Worm (Caenorhabditis elegans) whole organism, L1 larva: ENCODE results near the gene sip-1.

Experiments used
- aha-1 ChIP-seq: fragments of 150-350 bp; optimal IDR thresholded peaks from 2 replicates; lab custom pipeline; 2014; ENCODE audit warnings: missing biosample characterization, missing genetic modification characterization
- ceh-82 ChIP-seq, 3 experiments: fragments of 150-350 bp in 1 of 3; sonication (generic microtip) in 2 of 3; optimal IDR thresholded peaks; 2 replicates each; lab custom pipeline; 2014 to 2017; ENCODE audit warnings: missing biosample characterization in 3 of 3, missing genetic modification characterization in 3 of 3
- egl-27 ChIP-seq, 2 experiments: fragments of 150-350 bp in 1 of 2; sonication (generic microtip); optimal IDR thresholded peaks; 3 replicates each; lab custom pipeline; 2017 to 2018; ENCODE audit warnings: missing biosample characterization in 2 of 2, missing genetic modification characterization in 2 of 2, missing genetic modification reagents in 2 of 2
- fos-1 ChIP-seq: fragments of 150-350 bp; optimal IDR thresholded peaks from 2 replicates; lab custom pipeline; 2014; ENCODE audit warnings: missing biosample characterization, missing genetic modification characterization
- lin-15B ChIP-seq: fragments of 150-350 bp; sonication (generic microtip); optimal IDR thresholded peaks from 3 replicates; lab custom pipeline; 2014; ENCODE audit warnings: missing biosample characterization, missing genetic modification characterization
- lin-39 ChIP-seq: fragments of 150-350 bp; optimal IDR thresholded peaks from 2 replicates; lab custom pipeline; 2014; ENCODE audit warnings: missing biosample characterization, missing genetic modification reagents, missing genetic modification characterization
- lir-3 ChIP-seq: sonication (generic microtip); optimal IDR thresholded peaks from 2 replicates; lab custom pipeline; 2016; ENCODE audit warnings: mild to moderate bottlenecking, missing genetic modification characterization, moderate library complexity, missing compliant biosample characterization; ENCODE audit not compliant: poor library complexity
- lsy-2 ChIP-seq, 2 experiments: fragments of 150-350 bp; optimal IDR thresholded peaks; 2 replicates each; lab custom pipeline; 2014; ENCODE audit warnings: missing biosample characterization in 2 of 2, missing genetic modification characterization in 2 of 2
- mep-1 ChIP-seq: fragments of 150-350 bp; optimal IDR thresholded peaks from 2 replicates; lab custom pipeline; 2014; ENCODE audit warnings: missing biosample characterization, missing genetic modification characterization
- nhr-11 ChIP-seq: fragments of 150-350 bp; optimal IDR thresholded peaks from 2 replicates; lab custom pipeline; 2014; ENCODE audit warnings: missing biosample characterization, missing genetic modification characterization
- pqm-1 ChIP-seq: sonication (generic microtip); optimal IDR thresholded peaks from 3 replicates; lab custom pipeline; 2017; ENCODE audit warnings: missing biosample characterization, missing genetic modification characterization
- unc-130 ChIP-seq: fragments of 150-350 bp; optimal IDR thresholded peaks from 2 replicates; lab custom pipeline; 2017; ENCODE audit warnings: missing biosample characterization, missing genetic modification characterization, inconsistent platforms
- unc-62 ChIP-seq: fragments of 150-350 bp; optimal IDR thresholded peaks from 2 replicates; lab custom pipeline; 2014; ENCODE audit warnings: missing biosample characterization, missing genetic modification reagents, missing genetic modification characterization
- zag-1 ChIP-seq: fragments of 150-350 bp; optimal IDR thresholded peaks from 2 replicates; lab custom pipeline; 2014; ENCODE audit warnings: missing biosample characterization, missing genetic modification characterization

DNA sequence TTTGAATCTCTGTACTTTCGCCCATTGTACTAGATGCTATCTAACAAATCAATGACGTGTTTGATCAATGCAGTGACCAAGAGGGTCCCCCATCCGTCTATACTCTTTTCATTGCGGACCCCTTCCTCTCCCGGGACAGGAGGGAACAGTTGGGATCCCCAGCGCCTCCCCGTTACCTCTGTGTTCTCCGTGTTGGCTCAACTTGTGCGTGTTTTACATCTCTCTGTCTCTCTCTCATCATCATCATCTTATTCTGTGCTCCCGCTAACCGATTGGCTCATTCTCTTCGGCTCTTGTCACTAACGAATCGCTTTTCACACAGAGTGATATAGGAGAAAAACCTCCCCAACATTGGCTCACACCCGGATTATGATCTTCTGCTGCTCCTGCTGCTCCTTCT lies 13.9 kb upstream of the sip-1 start, which contains the start of gene unc-49:
- TF ChIP-seq zag-1 (tag; lab: Kevin White, UChicago), result no peak
- TF ChIP-seq fos-1 (tag; lab: Kevin White, UChicago), result no peak
- TF ChIP-seq lir-3 (tag; lab: Kevin White, UChicago), result no peak
- TF ChIP-seq aha-1 (tag; lab: Kevin White, UChicago), result no peak
- TF ChIP-seq unc-130, result no peak
- no peak for TF ChIP-seq ceh-82 (tag; optimal IDR thresholded peaks at IDR 0.05; lab: Kevin White, UChicago)
- TF ChIP-seq lin-39 (tag; lab: Kevin White, UChicago), result no peak
- TF ChIP-seq pqm-1 (tag; lab: Kevin White, UChicago), result no peak
- TF ChIP-seq egl-27 (tag; optimal IDR thresholded peaks at IDR 0.05; lab: Kevin White, UChicago), result no peak
- TF ChIP-seq lin-15B (tag; lab: Kevin White, UChicago), result no peak
- TF ChIP-seq mep-1, result no peak
- no peak for TF ChIP-seq unc-62 (GFP tag; lab: Kevin White, UChicago)
- no peak for TF ChIP-seq lsy-2 (tag; optimal IDR thresholded peaks at IDR 0.05; lab: Kevin White, UChicago)
- no peak for TF ChIP-seq nhr-11
